Worm (Caenorhabditis elegans) whole organism, mixed stage, embryonic: ENCODE results near the gene pgph-1.

Experiments used
- lin-13 ChIP-seq: fragments of 150-350 bp; optimal IDR thresholded peaks from 2 replicates; lab custom pipeline; 2014; ENCODE audit warnings: missing biosample characterization, missing genetic modification characterization
- mab-5 ChIP-seq: fragments of 150-350 bp; optimal IDR thresholded peaks from 2 replicates; lab custom pipeline; 2014; ENCODE audit warnings: missing biosample characterization, missing genetic modification characterization
- nhr-237 ChIP-seq: fragments of 150-350 bp; optimal IDR thresholded peaks from 2 replicates; lab custom pipeline; 2014; ENCODE audit warnings: missing biosample characterization, missing genetic modification characterization

- TF ChIP-seq nhr-237 (no peak), mab-5 (tag; lab: Kevin White, UChicago) (no peak), lin-13 (tag; lab: Kevin White, UChicago) (no peak)
Observed at ce11 chrV:5739438-5739837, 13.9 kb downstream of the pgph-1 start.
